Worm (Caenorhabditis elegans) whole organism, midembryonic: ENCODE data around the gene T24C4.2.

ENCODE experiments used
- T22C8.4 ChIP-seq: fragments of 200-800 bp; sonication (Bioruptor generic); IDR thresholded peaks from 2 replicates; pipeline ENCODE4 v1.3.6; 2022; ENCODE audit warnings: missing genetic modification characterization, missing compliant biosample characterization
- cog-1 ChIP-seq: sonication (generic microtip); optimal IDR thresholded peaks from 2 replicates; lab custom pipeline; 2016; ENCODE audit warnings: missing genetic modification characterization, missing compliant biosample characterization
- flt-1 ChIP-seq: fragments of 200-800 bp; sonication (Bioruptor generic); IDR thresholded peaks from 2 replicates; pipeline ENCODE4 v1.3.6; 2022; ENCODE audit warnings: missing genetic modification characterization, missing compliant biosample characterization
- klf-2 ChIP-seq: fragments of 200-800 bp; sonication (Bioruptor generic); conservative IDR thresholded peaks from 2 replicates; pipeline ENCODE4 v1.3.6; 2022; ENCODE audit warnings: missing genetic modification reagents, missing genetic modification characterization, missing compliant biosample characterization
- med-1 ChIP-seq: sonication (generic microtip); optimal IDR thresholded peaks from 2 replicates; lab custom pipeline; 2017; ENCODE audit warnings: missing genetic modification characterization, mild to moderate bottlenecking, missing compliant biosample characterization, antibody characterized with exemption, missing genetic modification reagents; ENCODE audit not compliant: insufficient read depth
- ref-1 ChIP-seq: fragments of 200-800 bp; sonication (Bioruptor generic); conservative IDR thresholded peaks from 2 replicates; pipeline ENCODE4 v1.3.6; 2022; ENCODE audit warnings: missing genetic modification reagents, missing genetic modification characterization, missing compliant biosample characterization
- tab-1 ChIP-seq: fragments of 200-800 bp; sonication (Bioruptor generic); IDR thresholded peaks from 2 replicates; pipeline ENCODE4 v1.3.6; 2022; ENCODE audit warnings: missing genetic modification characterization, missing compliant biosample characterization
- ztf-23 ChIP-seq: fragments of 200-800 bp; sonication (Bioruptor generic); IDR thresholded peaks from 2 replicates; pipeline ENCODE4 v1.3.6; 2022; ENCODE audit warnings: missing genetic modification reagents, missing genetic modification characterization, missing compliant biosample characterization
- ztf-29 ChIP-seq: fragments of 200-800 bp; sonication (Bioruptor generic); IDR thresholded peaks from 2 replicates; pipeline ENCODE4 v1.3.6; 2022; ENCODE audit warnings: missing genetic modification reagents, missing genetic modification characterization, missing compliant biosample characterization

T24C4.2 gene

ce11 chrIII:880840-881239 lies 11.1 kb upstream of the T24C4.2 start:
- TF ChIP-seq ztf-23 (GFP tag; lab: Robert Waterston, UW) (no peak), ref-1 (no peak), tab-1 (no peak), flt-1 (GFP tag; lab: Robert Waterston, UW) (no peak), T22C8.4 (GFP tag; lab: Robert Waterston, UW) (no peak), ztf-29 (GFP tag; lab: Robert Waterston, UW) (no peak), med-1 (no peak), cog-1 (tag; lab: Kevin White, UChicago) (no peak), klf-2 (GFP tag; lab: Robert Waterston, UW) (no peak)

- TF ChIP-seq ref-1 (no peak), cog-1 (tag; lab: Kevin White, UChicago) (no peak), T22C8.4 (GFP tag; lab: Robert Waterston, UW) (no peak), med-1 (no peak), flt-1 (GFP tag; lab: Robert Waterston, UW) (no peak), ztf-29 (GFP tag; lab: Robert Waterston, UW) (no peak), ztf-23 (GFP tag; lab: Robert Waterston, UW) (no peak), tab-1 (no peak), klf-2 (GFP tag; lab: Robert Waterston, UW) (no peak)
These were observed 9.9 kb upstream of the T24C4.2 start, which contains the start of the genes T24C4.5 and ucr-2.3 for ce11 chrIII:879634-880033. Gene T24C4.5 (minus strand): TSS chrIII:879734. Gene ucr-2.3 (plus strand): TSS chrIII:879860.

DNA sequence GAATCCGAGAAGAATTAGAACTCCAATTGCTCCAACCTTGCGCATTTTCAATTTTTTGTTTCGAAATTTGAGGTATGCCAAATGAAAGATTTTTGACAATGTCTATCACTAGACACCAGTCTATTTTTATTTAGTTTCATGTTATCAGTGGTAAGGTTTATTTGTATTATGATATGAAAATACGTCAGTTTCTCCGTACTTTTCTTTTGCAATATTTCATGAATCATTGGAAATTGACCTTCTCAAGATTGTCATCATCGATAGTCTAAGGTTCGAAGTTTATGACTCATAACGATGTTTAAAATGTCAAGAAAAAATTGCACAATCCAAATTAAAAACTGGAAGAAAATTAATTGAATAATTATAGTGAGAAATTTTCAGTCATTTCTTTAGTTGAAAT lies 3.7 kb upstream of the T24C4.2 start, which contains the start of gene clc-19:
Gene clc-19, minus strand, starts transcription at position 135 of the 400 bp plus-strand sequence.
- TF ChIP-seq cog-1 (tag; lab: Kevin White, UChicago) (no peak), tab-1 (no peak), T22C8.4 (GFP tag; lab: Robert Waterston, UW) (no peak), ref-1 (no peak), ztf-29 (GFP tag; lab: Robert Waterston, UW) (no peak), ztf-23 (GFP tag; lab: Robert Waterston, UW) (no peak), med-1 (no peak)

- TF ChIP-seq ztf-29 (GFP tag; lab: Robert Waterston, UW) (no peak), T22C8.4 (GFP tag; lab: Robert Waterston, UW) (no peak), flt-1 (GFP tag; lab: Robert Waterston, UW) (no peak)
These were observed 2.6 kb upstream of the T24C4.2 start, which contains the start of the genes T24C4.3 and clc-20 for ce11 chrIII:872373-872772. Gene T24C4.3 (minus strand): TSS chrIII:872473. Gene clc-20 (plus strand): TSS chrIII:872583.

DNA sequence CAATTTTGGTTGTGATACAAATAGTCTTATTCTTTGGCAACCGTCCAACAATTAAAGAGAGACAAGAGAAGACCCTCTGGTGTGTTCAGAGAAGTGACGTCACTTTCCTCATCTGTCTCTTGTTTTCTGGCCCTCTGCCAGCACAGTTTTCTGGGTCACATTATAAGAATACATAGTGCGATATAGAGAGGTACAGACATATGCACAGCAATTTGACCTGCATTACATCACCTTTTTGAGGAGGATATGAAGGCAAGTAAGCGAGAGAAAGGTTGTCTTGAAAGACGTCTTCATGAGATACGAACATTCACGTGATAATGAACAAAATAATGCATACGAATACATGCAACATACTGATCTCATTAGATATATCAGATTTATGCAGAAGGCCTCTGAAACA lies 786 bp upstream of the T24C4.2 start:
- TF ChIP-seq tab-1 (no peak), med-1 (no peak), ztf-23 (GFP tag; lab: Robert Waterston, UW) (no peak), T22C8.4 (GFP tag; lab: Robert Waterston, UW) (no peak), flt-1 (GFP tag; lab: Robert Waterston, UW) (no peak), ref-1 (no peak), ztf-29 (GFP tag; lab: Robert Waterston, UW) (no peak), cog-1 (tag; lab: Kevin White, UChicago) (no peak), klf-2 (GFP tag; lab: Robert Waterston, UW) (no peak)

DNA sequence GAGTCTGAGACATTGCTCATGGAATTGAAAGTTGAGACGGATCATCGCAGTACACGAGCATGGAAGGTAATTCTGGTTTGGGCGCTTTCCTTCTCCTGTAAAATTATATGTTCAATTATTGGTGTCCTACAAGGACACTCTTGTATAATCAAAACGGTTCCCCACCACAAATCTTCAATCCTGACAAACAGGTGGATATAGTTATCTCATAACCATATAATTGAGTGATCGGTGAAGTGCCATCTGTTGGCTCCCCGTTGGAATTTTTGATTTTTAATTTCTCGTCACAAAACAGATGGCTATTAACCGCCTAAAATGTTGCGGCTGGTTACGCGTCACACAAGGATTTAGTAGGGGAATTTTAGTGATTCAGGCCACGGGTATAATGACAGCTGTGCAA lies 903 bp downstream of the T24C4.2 start:
- no peak for TF ChIP-seq flt-1 (GFP tag; lab: Robert Waterston, UW)
- TF ChIP-seq tab-1, result no peak
- TF ChIP-seq ztf-29 (GFP tag; lab: Robert Waterston, UW), result no peak
- no peak for TF ChIP-seq ref-1
- no peak for TF ChIP-seq cog-1 (tag; lab: Kevin White, UChicago)
- no peak for TF ChIP-seq klf-2 (GFP tag; lab: Robert Waterston, UW)
- TF ChIP-seq ztf-23 (GFP tag; lab: Robert Waterston, UW), result no peak
- TF ChIP-seq T22C8.4 (GFP tag; lab: Robert Waterston, UW), result no peak
- no peak for TF ChIP-seq med-1

DNA sequence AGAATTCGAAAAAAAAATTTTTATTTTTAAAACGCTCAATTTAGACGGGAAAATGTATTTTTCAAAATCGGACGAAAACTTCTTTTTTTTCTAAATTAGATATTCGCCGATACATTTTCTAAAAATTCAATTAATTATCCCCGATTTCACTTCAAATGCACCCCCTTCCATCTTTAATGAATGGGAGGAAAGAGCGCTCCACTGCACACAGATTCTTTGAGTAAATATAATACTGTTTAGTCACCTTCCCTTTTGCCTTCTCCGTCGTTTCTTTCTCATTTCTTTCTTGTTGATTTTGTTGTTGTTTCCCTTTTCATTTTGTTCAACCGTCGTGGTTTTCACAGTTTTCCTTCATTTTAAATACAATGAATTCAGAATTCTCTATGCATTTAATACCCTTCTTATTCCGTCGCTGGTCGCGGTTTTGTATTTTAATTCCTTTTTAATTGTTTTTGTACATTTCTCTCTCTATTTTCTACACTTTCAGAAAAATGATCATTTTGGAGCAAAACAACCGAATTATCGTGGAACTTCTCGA lies 7.9 kb downstream of the T24C4.2 start, which contains the start of gene arx-4:
Gene arx-4, plus strand, starts transcription at position 488 of the 538 bp plus-strand sequence.
- TF ChIP-seq med-1 (no peak), flt-1 (GFP tag; lab: Robert Waterston, UW) (no peak), T22C8.4 (GFP tag; lab: Robert Waterston, UW) (no peak), tab-1 (no peak), ztf-23 (GFP tag; lab: Robert Waterston, UW) (no peak), cog-1 (tag; lab: Kevin White, UChicago) (no peak), ref-1 (no peak), ztf-29 (GFP tag; lab: Robert Waterston, UW) (no peak), klf-2 (GFP tag; lab: Robert Waterston, UW) (no peak)

- no peak for TF ChIP-seq ref-1
- TF ChIP-seq tab-1, result no peak
- TF ChIP-seq ztf-23 (GFP tag; lab: Robert Waterston, UW), result no peak
- no peak for TF ChIP-seq ztf-29 (GFP tag; lab: Robert Waterston, UW)
- no peak for TF ChIP-seq flt-1 (GFP tag; lab: Robert Waterston, UW)
- no peak for TF ChIP-seq cog-1 (tag; lab: Kevin White, UChicago)
- no peak for TF ChIP-seq klf-2 (GFP tag; lab: Robert Waterston, UW)
- TF ChIP-seq T22C8.4 (GFP tag; lab: Robert Waterston, UW), result no peak
- no peak for TF ChIP-seq med-1
These were observed 9.9 kb downstream of the T24C4.2 start, which contains the start of gene exos-4.2 for ce11 chrIII:859898-860297. Gene exos-4.2 (plus strand): TSS chrIII:860198.

DNA sequence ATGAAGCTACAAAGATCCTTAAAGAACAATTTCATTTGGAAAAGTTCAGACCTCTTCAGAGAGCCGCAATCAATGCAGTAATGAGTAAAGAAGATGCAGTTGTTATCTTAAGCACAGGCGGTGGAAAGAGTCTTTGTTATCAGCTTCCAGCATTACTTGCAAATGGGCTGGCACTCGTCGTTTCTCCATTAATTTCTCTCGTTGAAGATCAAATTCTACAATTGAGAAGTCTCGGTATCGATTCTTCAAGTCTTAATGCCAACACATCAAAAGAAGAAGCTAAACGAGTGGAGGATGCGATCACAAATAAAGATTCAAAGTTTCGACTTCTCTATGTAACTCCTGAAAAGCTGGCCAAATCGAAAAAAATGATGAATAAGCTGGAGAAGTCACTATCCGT lies 12.9 kb downstream of the T24C4.2 start:
- TF ChIP-seq T22C8.4 (GFP tag; lab: Robert Waterston, UW) (no peak), med-1 (no peak), klf-2 (GFP tag; lab: Robert Waterston, UW) (no peak), ref-1 (no peak), flt-1 (GFP tag; lab: Robert Waterston, UW) (no peak), tab-1 (no peak), ztf-23 (GFP tag; lab: Robert Waterston, UW) (no peak), cog-1 (tag; lab: Kevin White, UChicago) (no peak), ztf-29 (GFP tag; lab: Robert Waterston, UW) (no peak)

DNA sequence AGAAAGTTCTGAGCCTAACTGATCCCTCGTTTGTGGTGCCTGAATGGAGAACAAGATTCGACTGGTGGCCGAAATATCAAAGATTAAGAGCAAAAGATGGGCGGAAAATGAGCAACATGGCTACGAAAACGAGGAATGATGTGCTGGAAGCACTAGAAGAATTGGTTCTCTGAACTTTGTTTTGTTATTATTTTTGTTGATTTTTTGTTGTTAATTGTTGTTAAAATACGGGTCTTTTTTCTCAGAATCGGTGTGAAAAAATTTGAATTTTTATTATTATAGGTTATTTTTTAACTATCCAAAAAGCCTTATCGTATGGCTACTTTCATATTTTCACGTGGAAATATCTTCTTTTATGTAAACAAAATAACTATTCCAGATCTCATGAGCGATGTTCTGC lies 13.5 kb downstream of the T24C4.2 start, which contains the start of gene K02F3.12:
Gene K02F3.12, plus strand, starts transcription at position 301 of the 400 bp plus-strand sequence.
- no peak for TF ChIP-seq flt-1 (GFP tag; lab: Robert Waterston, UW)
- TF ChIP-seq klf-2 (GFP tag; lab: Robert Waterston, UW), result no peak
- no peak for TF ChIP-seq ztf-23 (GFP tag; lab: Robert Waterston, UW)
- no peak for TF ChIP-seq ztf-29 (GFP tag; lab: Robert Waterston, UW)
- no peak for TF ChIP-seq tab-1
- no peak for TF ChIP-seq T22C8.4 (GFP tag; lab: Robert Waterston, UW)
- no peak for TF ChIP-seq cog-1 (tag; lab: Kevin White, UChicago)
- no peak for TF ChIP-seq ref-1
- no peak for TF ChIP-seq med-1
